Worm (Caenorhabditis elegans) whole organism, young adult: ENCODE results near the gene grp-1.

ENCODE experiments used
- B0019.2 ChIP-seq: fragments of 200-800 bp; sonication (Bioruptor generic); conservative IDR thresholded peaks from 2 replicates; pipeline ENCODE4 v1.3.6; 2022; ENCODE audit warnings: missing genetic modification reagents, missing genetic modification characterization, missing compliant biosample characterization
- C17E4.6 ChIP-seq: fragments of 200-800 bp; sonication (Bioruptor generic); IDR thresholded peaks from 2 replicates; pipeline ENCODE4 v1.3.6; 2022; ENCODE audit warnings: missing genetic modification reagents, missing genetic modification characterization, missing compliant biosample characterization
- K11D2.4 ChIP-seq: fragments of 200-800 bp; sonication (Bioruptor generic); IDR thresholded peaks from 2 replicates; pipeline ENCODE4 v1.3.6; 2022; ENCODE audit warnings: missing genetic modification reagents, missing genetic modification characterization, missing compliant biosample characterization
- Y53G8AR.9 ChIP-seq: fragments of 200-800 bp; sonication (Bioruptor generic); conservative IDR thresholded peaks from 2 replicates; pipeline ENCODE4 v1.3.6; 2022; ENCODE audit warnings: missing genetic modification reagents, missing genetic modification characterization, missing compliant biosample characterization
- Y67H2A.10 ChIP-seq: fragments of 200-800 bp; sonication (Bioruptor generic); conservative IDR thresholded peaks from 2 replicates; pipeline ENCODE4 v1.3.6; 2022; ENCODE audit warnings: missing genetic modification reagents, missing genetic modification characterization, missing compliant biosample characterization
- ama-1 ChIP-seq, 3 experiments: fragments of 150-350 bp in 1 of 3; sonication (generic microtip) in 2 of 3; optimal IDR thresholded peaks; 2 replicates each; lab custom pipeline; 2014 to 2018; ENCODE audit warnings: missing biosample characterization in 2 of 3, missing genetic modification characterization in 2 of 3, missing genetic modification reagents in 2 of 3
- bed-1 ChIP-seq: fragments of 200-800 bp; sonication (Bioruptor generic); IDR thresholded peaks from 2 replicates; pipeline ENCODE4 v1.3.6; 2022; ENCODE audit warnings: missing genetic modification reagents, missing genetic modification characterization, missing compliant biosample characterization
- let-607 ChIP-seq, 2 experiments: fragments of 200-800 bp in 1 of 2; sonication (Bioruptor generic) in 1 of 2; sonication (generic microtip) in 1 of 2; optimal IDR thresholded peaks; 2 replicates each; lab custom pipeline; 2016 to 2018; ENCODE audit warnings: mild to moderate bottlenecking in 2 of 2, missing compliant biosample characterization in 2 of 2, missing genetic modification characterization in 2 of 2, moderate library complexity in 2 of 2, missing genotype in 1 of 2
- lir-1 ChIP-seq: fragments of 200-800 bp; sonication (Bioruptor generic); conservative IDR thresholded peaks from 2 replicates; pipeline ENCODE4 v1.3.6; 2022; ENCODE audit warnings: missing genetic modification reagents, missing genetic modification characterization, missing compliant biosample characterization
- madf-3 ChIP-seq: fragments of 200-800 bp; sonication (Bioruptor generic); IDR thresholded peaks from 2 replicates; pipeline ENCODE4 v1.3.6; 2022; ENCODE audit warnings: missing genetic modification reagents, missing genetic modification characterization, missing compliant biosample characterization
- nhr-120 ChIP-seq: fragments of 200-800 bp; sonication (Bioruptor generic); IDR thresholded peaks from 2 replicates; pipeline ENCODE4 v1.3.6; 2022; ENCODE audit warnings: missing genetic modification characterization, missing compliant biosample characterization
- rec-8 ChIP-seq, 2 experiments: sonication (generic microtip); optimal IDR thresholded peaks; 2 replicates each; lab custom pipeline; 2016; ENCODE audit warnings: mild to moderate bottlenecking in 2 of 2, missing genetic modification characterization in 2 of 2, missing genetic modification reagents in 2 of 2, missing genotype in 2 of 2, missing biosample characterization in 1 of 2, missing compliant biosample characterization in 1 of 2, moderate library complexity in 1 of 2
- snpc-4 ChIP-seq, 5 experiments: fragments of 150-350 bp in 1 of 5; sonication (generic microtip) in 4 of 5; optimal IDR thresholded peaks; 2 replicates each; lab custom pipeline; 2014 to 2018; ENCODE audit warnings: missing genetic modification characterization in 5 of 5, missing biosample characterization in 3 of 5, antibody characterized with exemption in 2 of 5, mild to moderate bottlenecking in 2 of 5, missing compliant biosample characterization in 2 of 5, missing genotype in 2 of 5, moderate library complexity in 2 of 5, missing genetic modification reagents in 1 of 5
- unc-62 ChIP-seq: fragments of 150-350 bp; optimal IDR thresholded peaks from 2 replicates; lab custom pipeline; 2014; ENCODE audit warnings: missing biosample characterization, missing genetic modification reagents, missing genetic modification characterization

DNA sequence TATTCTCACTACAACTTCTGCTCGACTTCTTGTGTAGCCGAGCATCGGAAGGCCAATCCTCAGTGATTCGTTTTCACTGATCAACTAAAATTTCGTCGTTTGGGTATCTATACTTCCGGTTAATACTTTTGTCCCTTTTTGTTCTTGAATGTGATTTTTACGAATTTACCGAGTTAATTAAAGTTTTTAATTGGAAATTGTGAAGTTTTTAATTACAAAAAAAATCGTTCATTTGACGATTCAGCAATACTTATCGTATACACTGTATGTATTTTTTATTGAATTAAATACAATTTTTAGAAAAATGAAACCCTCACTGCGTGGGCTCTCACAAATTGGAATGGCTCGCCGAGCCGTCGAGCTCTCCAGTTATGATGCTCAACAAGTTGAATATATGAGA is 5.9 kb downstream of the grp-1 start, which contains the start of gene idi-1:
- TF ChIP-seq nhr-120 = no peak
- TF ChIP-seq snpc-4 (GFP tag; optimal IDR thresholded peaks at IDR 0.05; lab: Kevin White, UChicago) = no peak
- TF ChIP-seq snpc-4 (tag; optimal IDR thresholded peaks at IDR 0.05; lab: Kevin White, UChicago) = no peak
- TF ChIP-seq C17E4.6 (GFP tag; lab: Robert Waterston, UW) = no peak
- TF ChIP-seq Y53G8AR.9 (GFP tag; lab: Robert Waterston, UW) = no peak
- TF ChIP-seq Y67H2A.10 (GFP tag; lab: Robert Waterston, UW) = no peak
- TF ChIP-seq let-607 (tag; optimal IDR thresholded peaks at IDR 0.05; lab: Kevin White, UChicago) = no peak
- TF ChIP-seq ama-1 (optimal IDR thresholded peaks at IDR 0.05; lab: Kevin White, UChicago) = no peak
- TF ChIP-seq ama-1 (GFP tag; optimal IDR thresholded peaks at IDR 0.05; lab: Kevin White, UChicago) = no peak
- TF ChIP-seq unc-62 (GFP tag; lab: Kevin White, UChicago) = no peak
- no peak for TF ChIP-seq K11D2.4 (GFP tag; lab: Robert Waterston, UW)
- no peak for TF ChIP-seq madf-3 (GFP tag; lab: Robert Waterston, UW)
- TF ChIP-seq B0019.2 (GFP tag; lab: Robert Waterston, UW) = no peak
- no peak for TF ChIP-seq lir-1 (GFP tag; lab: Robert Waterston, UW)
- no peak for TF ChIP-seq bed-1 (GFP tag; lab: Robert Waterston, UW)
- TF ChIP-seq rec-8 (tag; optimal IDR thresholded peaks at IDR 0.05; lab: Kevin White, UChicago) = no peak
